Worm (Caenorhabditis elegans): ENCODE data around the gene nep-9.

The nep-9 gene

ce11 chrII:3358834-3359233 is 40.3 kb downstream of the nep-9 start, which contains the start of the genes lido-14 and bath-27:
Gene lido-14 (plus strand): TSS chrII:3359134.
Gene bath-27 (plus strand): TSS chrII:3359139.
- TF ChIP-seq nhr-43 (tag; optimal IDR thresholded peaks at IDR 0.05; ENCODE audit: poor library complexity, severe bottlenecking) (no peak), lin-15B (tag; optimal IDR thresholded peaks at IDR 0.05) (no peak), ceh-28 (tag; optimal IDR thresholded peaks at IDR 0.05) (no peak), egl-5 (tag; optimal IDR thresholded peaks at IDR 0.05) (no peak), elt-1 (tag; optimal IDR thresholded peaks at IDR 0.05) (no peak), nhr-77 (tag; optimal IDR thresholded peaks at IDR 0.05) (no peak), skn-1 (tag; optimal IDR thresholded peaks at IDR 0.05) (no peak), jun-1 (tag; optimal IDR thresholded peaks at IDR 0.05) (no peak)

- no peak for TF ChIP-seq elt-3 (tag; optimal IDR thresholded peaks at IDR 0.05)
- TF ChIP-seq ceh-28 (tag; optimal IDR thresholded peaks at IDR 0.05), result no peak
- TF ChIP-seq skn-1 (tag; optimal IDR thresholded peaks at IDR 0.05), result no peak
- no peak for TF ChIP-seq pha-4 (tag; optimal IDR thresholded peaks at IDR 0.05)
- no peak for TF ChIP-seq fkh-10 (GFP tag; optimal IDR thresholded peaks at IDR 0.05)
- no peak for TF ChIP-seq ztf-4 (tag; optimal IDR thresholded peaks at IDR 0.05)
- no peak for TF ChIP-seq nhr-77 (tag; optimal IDR thresholded peaks at IDR 0.05)
- TF ChIP-seq unc-39 (tag; optimal IDR thresholded peaks at IDR 0.05), result no peak
Observed at ce11 chrII:3349820-3350291, 49.3 kb downstream of the nep-9 start, which contains the start of gene F14D2.8. Gene F14D2.8 (minus strand): TSS chrII:3349870.

- no peak for TF ChIP-seq nhr-76 (tag; optimal IDR thresholded peaks at IDR 0.05)
- TF ChIP-seq aly-2 (tag; optimal IDR thresholded peaks at IDR 0.05), result no peak
- TF ChIP-seq daf-12 (tag; optimal IDR thresholded peaks at IDR 0.05), result no peak
- TF ChIP-seq unc-39 (tag; optimal IDR thresholded peaks at IDR 0.05), result no peak
- no peak for TF ChIP-seq snpc-4 (tag; optimal IDR thresholded peaks at IDR 0.05)
- TF ChIP-seq nhr-77 (tag; optimal IDR thresholded peaks at IDR 0.05), result no peak
- no peak for TF ChIP-seq R02D3.7 (tag; optimal IDR thresholded peaks at IDR 0.05)
- no peak for TF ChIP-seq pqm-1 (tag; optimal IDR thresholded peaks at IDR 0.05)
- TF ChIP-seq ama-1 (optimal IDR thresholded peaks at IDR 0.05), result no peak
- TF ChIP-seq nhr-25 (tag; optimal IDR thresholded peaks at IDR 0.05), result no peak
- TF ChIP-seq eor-1 (tag; optimal IDR thresholded peaks at IDR 0.05), result no peak
- no peak for TF ChIP-seq elt-3 (tag; optimal IDR thresholded peaks at IDR 0.05)
- TF ChIP-seq nhr-67 (tag; optimal IDR thresholded peaks at IDR 0.05), result no peak
- TF ChIP-seq ceh-82 (tag; optimal IDR thresholded peaks at IDR 0.05), result no peak
- TF ChIP-seq lin-15B (tag; optimal IDR thresholded peaks at IDR 0.05), result no peak
- no peak for TF ChIP-seq tbx-2 (tag; optimal IDR thresholded peaks at IDR 0.05)
- no peak for TF ChIP-seq ceh-28 (tag; optimal IDR thresholded peaks at IDR 0.05)
Observed at ce11 chrII:3347940-3348610, 51.0 kb downstream of the nep-9 start, which contains the start of the genes F14D2.14 and bath-29. Gene F14D2.14 (minus strand): TSS chrII:3347990. Gene bath-29 (plus strand): TSS chrII:3348560.

- no peak for TF ChIP-seq ceh-9 (tag; optimal IDR thresholded peaks at IDR 0.05)
- TF ChIP-seq R02D3.7 (tag; optimal IDR thresholded peaks at IDR 0.05), result no peak
- no peak for TF ChIP-seq egl-5 (tag; optimal IDR thresholded peaks at IDR 0.05)
- no peak for TF ChIP-seq ceh-16 (tag; optimal IDR thresholded peaks at IDR 0.05)
- TF ChIP-seq hmg-11 (tag; optimal IDR thresholded peaks at IDR 0.05), result no peak
- no peak for TF ChIP-seq nhr-12 (tag; optimal IDR thresholded peaks at IDR 0.05)
- TF ChIP-seq unc-62 (GFP tag; optimal IDR thresholded peaks at IDR 0.05), result no peak
- TF ChIP-seq ceh-82 (tag; optimal IDR thresholded peaks at IDR 0.05), result no peak
- TF ChIP-seq elt-2 (tag; optimal IDR thresholded peaks at IDR 0.05), result no peak
- no peak for TF ChIP-seq tbx-2 (tag; optimal IDR thresholded peaks at IDR 0.05)
Observed at ce11 chrII:3346328-3346780, 52.8 kb downstream of the nep-9 start, which contains the start of gene bath-30. Gene bath-30 (minus strand): TSS chrII:3346378.

Measured in whole organism, L3 larva.